Worm (Caenorhabditis elegans): ENCODE data around the gene ZC449.2.
A peak's percentile ranks its signal among the peaks of the same experiment; 100 is the strongest.

Gene ZC449.2

ce11 chrX:5059163-5059562, 38.1 kb downstream of the ZC449.2 start, which contains the start of gene C24H10.4:
Gene C24H10.4 (minus strand): TSS chrX:5059263.
- no peak for TF ChIP-seq dve-1 (tag; optimal IDR thresholded peaks at IDR 0.05)
- TF ChIP-seq madf-2 (tag; optimal IDR thresholded peaks at IDR 0.05), result no peak
- no peak for TF ChIP-seq ceh-9 (tag; optimal IDR thresholded peaks at IDR 0.05)
- no peak for TF ChIP-seq C08G9.2 (tag; optimal IDR thresholded peaks at IDR 0.05)
- TF ChIP-seq pros-1 (tag; optimal IDR thresholded peaks at IDR 0.05), result no peak
- TF ChIP-seq ceh-14 (tag; optimal IDR thresholded peaks at IDR 0.05), result no peak
- no peak for TF ChIP-seq pax-1 (tag; optimal IDR thresholded peaks at IDR 0.05)
- no peak for TF ChIP-seq Y22D7AL.16 (tag; optimal IDR thresholded peaks at IDR 0.05)
- TF ChIP-seq hlh-6 (tag; optimal IDR thresholded peaks at IDR 0.05), result no peak
- no peak for TF ChIP-seq unc-3 (GFP tag; conservative IDR thresholded peaks at IDR 0.05)
- TF ChIP-seq unc-3 (tag; optimal IDR thresholded peaks at IDR 0.05), result no peak
- no peak for TF ChIP-seq hlh-15 (tag; optimal IDR thresholded peaks at IDR 0.05)
- TF ChIP-seq pat-9 (tag; optimal IDR thresholded peaks at IDR 0.05), result no peak
- TF ChIP-seq elt-4 (tag; optimal IDR thresholded peaks at IDR 0.05), result no peak
- no peak for TF ChIP-seq ama-1 (optimal IDR thresholded peaks at IDR 0.05)
- no peak for TF ChIP-seq ceh-22 (tag; optimal IDR thresholded peaks at IDR 0.05)

ce11 chrX:5060756-5061155, 39.7 kb downstream of the ZC449.2 start, which contains the start of gene C24H10.3:
Gene C24H10.3 (plus strand): TSS chrX:5061056.
- TF ChIP-seq Y22D7AL.16 (tag; optimal IDR thresholded peaks at IDR 0.05) (no peak), ceh-14 (tag; optimal IDR thresholded peaks at IDR 0.05) (no peak), ceh-45 (GFP tag; IDR thresholded peaks at IDR 0.05) (no peak)

ce11 chrX:5061763-5062162, 40.7 kb downstream of the ZC449.2 start:
- TF ChIP-seq unc-55 (GFP tag; optimal IDR thresholded peaks at IDR 0.05), result no peak
- TF ChIP-seq hlh-8 (tag; optimal IDR thresholded peaks at IDR 0.05), result no peak
- TF ChIP-seq rnt-1 (tag; optimal IDR thresholded peaks at IDR 0.05), result peak; percentile 30

- TF ChIP-seq ceh-34 (tag; optimal IDR thresholded peaks at IDR 0.05) (peak; percentile 13), syd-9 (tag; optimal IDR thresholded peaks at IDR 0.05) (peak; percentile 19), nfya-1 (tag; optimal IDR thresholded peaks at IDR 0.05) (peak; percentile 71), dmd-4 (tag; optimal IDR thresholded peaks at IDR 0.05; ENCODE audit: borderline replicate concordance) (peak; percentile 37), dve-1 (tag; optimal IDR thresholded peaks at IDR 0.05) (no peak), C08G9.2 (tag; optimal IDR thresholded peaks at IDR 0.05) (peak; percentile 25), unc-55 (GFP tag; optimal IDR thresholded peaks at IDR 0.05) (peak; percentile 10), ets-4 (tag; optimal IDR thresholded peaks at IDR 0.05) (peak; percentile 20), sdc-2 (tag; optimal IDR thresholded peaks at IDR 0.05) (peak; percentile 8), ama-1 (optimal IDR thresholded peaks at IDR 0.05) (no peak), elt-2 (tag; optimal IDR thresholded peaks at IDR 0.05) (peak; percentile 81), ceh-14 (tag; optimal IDR thresholded peaks at IDR 0.05) (peak; percentile 31), K09A11.1 (tag; optimal IDR thresholded peaks at IDR 0.05; ENCODE audit: insufficient read depth) (no peak), Y22D7AL.16 (tag; optimal IDR thresholded peaks at IDR 0.05) (no peak), ref-2 (tag; optimal IDR thresholded peaks at IDR 0.05) (peak; percentile 20), tbx-2 (tag; optimal IDR thresholded peaks at IDR 0.05) (peak; percentile 76), fkh-6 (tag; optimal IDR thresholded peaks at IDR 0.05) (peak; percentile 7), ceh-31 (tag; optimal IDR thresholded peaks at IDR 0.05) (peak; percentile 54), ceh-48 (tag; optimal IDR thresholded peaks at IDR 0.05) (peak; percentile 7), C38D4.7 (GFP tag; optimal IDR thresholded peaks at IDR 0.05) (no peak), ceh-18 (tag; optimal IDR thresholded peaks at IDR 0.05) (peak; percentile 30), pha-2 (tag; optimal IDR thresholded peaks at IDR 0.05) (peak; percentile 9), zip-5 (tag; optimal IDR thresholded peaks at IDR 0.05) (no peak), unc-42 (tag; optimal IDR thresholded peaks at IDR 0.05) (peak; percentile 21), pax-1 (tag; optimal IDR thresholded peaks at IDR 0.05) (no peak), ceh-2 (tag; optimal IDR thresholded peaks at IDR 0.05) (peak; percentile 10)
Measured at ce11 chrX:5063750-5064652, 42.9 kb downstream of the ZC449.2 start, which contains the start of gene C24H10.2. Gene C24H10.2 (plus strand): TSS chrX:5064602.

Data from whole organism, late embryonic.